Worm (Caenorhabditis elegans): ENCODE data around the gene mfsd-6.

mfsd-6 gene

ce11 chrIII:7554697-7555145, 24.5 kb downstream of the mfsd-6 start (continued):
- TF ChIP-seq mep-1 (tag; optimal IDR thresholded peaks at IDR 0.05) (no peak), snu-23 (GFP tag; optimal IDR thresholded peaks at IDR 0.05) (peak; percentile 34), ceh-63 (GFP tag; optimal IDR thresholded peaks at IDR 0.05) (no peak), lin-35 (GFP tag; optimal IDR thresholded peaks at IDR 0.05) (no peak), pax-3 (tag; optimal IDR thresholded peaks at IDR 0.05) (no peak), pqm-1 (tag; optimal IDR thresholded peaks at IDR 0.05) (no peak), mdl-1 (tag; optimal IDR thresholded peaks at IDR 0.05) (no peak), elt-3 (tag; optimal IDR thresholded peaks at IDR 0.05) (no peak), Y116A8C.19 (tag; optimal IDR thresholded peaks at IDR 0.05; ENCODE audit: borderline replicate concordance) (no peak), C34B4.2 (tag; optimal IDR thresholded peaks at IDR 0.05) (no peak), aha-1 (tag; optimal IDR thresholded peaks at IDR 0.05) (no peak), jun-1 (tag; optimal IDR thresholded peaks at IDR 0.05) (no peak), lin-14 (GFP tag; optimal IDR thresholded peaks at IDR 0.05) (peak; percentile 60), nhr-84 (tag; optimal IDR thresholded peaks at IDR 0.05) (no peak), ceh-8 (GFP tag; optimal IDR thresholded peaks at IDR 0.05) (no peak), lir-3 (tag; optimal IDR thresholded peaks at IDR 0.05; ENCODE audit: poor library complexity) (no peak), elt-2 (tag; optimal IDR thresholded peaks at IDR 0.05) (no peak), dpl-1 (GFP tag; optimal IDR thresholded peaks at IDR 0.05) (no peak), C04F5.9 (tag; optimal IDR thresholded peaks at IDR 0.05) (no peak), tlp-1 (tag; optimal IDR thresholded peaks at IDR 0.05) (no peak), nhr-19 (GFP tag; conservative IDR thresholded peaks at IDR 0.05) (peak; percentile 32), ama-1 (optimal IDR thresholded peaks at IDR 0.05) (no peak), unc-30 (tag; optimal IDR thresholded peaks at IDR 0.05) (no peak), rnt-1 (tag; optimal IDR thresholded peaks at IDR 0.05) (peak; percentile 53), zag-1 (tag; optimal IDR thresholded peaks at IDR 0.05) (no peak), nhr-20 (tag; optimal IDR thresholded peaks at IDR 0.05) (peak; percentile 33), sptf-1 (tag; optimal IDR thresholded peaks at IDR 0.05) (no peak), grh-1 (GFP tag; IDR thresholded peaks at IDR 0.05) (no peak), alr-1 (tag; optimal IDR thresholded peaks at IDR 0.05; ENCODE audit: borderline replicate concordance) (no peak), C16A3.4 (tag; optimal IDR thresholded peaks at IDR 0.05) (no peak), nhr-90 (tag; optimal IDR thresholded peaks at IDR 0.05; ENCODE audit: poor library complexity) (peak; percentile 19), hlh-4 (tag; optimal IDR thresholded peaks at IDR 0.05) (no peak), pag-3 (tag; optimal IDR thresholded peaks at IDR 0.05; ENCODE audit: borderline replicate concordance, insufficient read depth) (no peak), nhr-28 (tag; optimal IDR thresholded peaks at IDR 0.05) (no peak), hpl-2 (GFP tag; optimal IDR thresholded peaks at IDR 0.05) (no peak), unc-98 (GFP tag; IDR thresholded peaks at IDR 0.05) (no peak)

- TF ChIP-seq unc-86 (tag; optimal IDR thresholded peaks at IDR 0.05): no peak
- TF ChIP-seq lsy-2 (tag; optimal IDR thresholded peaks at IDR 0.05): peak in 1 of 2 experiments; percentile 3
- no peak for TF ChIP-seq lin-15B (tag; optimal IDR thresholded peaks at IDR 0.05)
- no peak for TF ChIP-seq nhr-237 (tag; optimal IDR thresholded peaks at IDR 0.05)
- TF ChIP-seq snu-23 (GFP tag; optimal IDR thresholded peaks at IDR 0.05): no peak
- peak; percentile 28 for TF ChIP-seq rnt-1 (tag; optimal IDR thresholded peaks at IDR 0.05)
- TF ChIP-seq unc-30 (tag; optimal IDR thresholded peaks at IDR 0.05): no peak
- TF ChIP-seq blmp-1 (tag; optimal IDR thresholded peaks at IDR 0.05): peak; percentile 6
- TF ChIP-seq dpl-1 (GFP tag; optimal IDR thresholded peaks at IDR 0.05): no peak
- TF ChIP-seq nhr-85 (tag): peak; percentile 55
- no peak for TF ChIP-seq ceh-88 (GFP tag; IDR thresholded peaks at IDR 0.05)
- no peak for TF ChIP-seq ceh-82 (tag; optimal IDR thresholded peaks at IDR 0.05)
- no peak for TF ChIP-seq unc-98 (GFP tag; IDR thresholded peaks at IDR 0.05)
- TF ChIP-seq zag-1 (tag; optimal IDR thresholded peaks at IDR 0.05): no peak
- no peak for TF ChIP-seq lin-35 (GFP tag; optimal IDR thresholded peaks at IDR 0.05)
- peak; percentile 4 for TF ChIP-seq lin-14 (GFP tag; optimal IDR thresholded peaks at IDR 0.05)
- no peak for TF ChIP-seq hlh-4 (tag; optimal IDR thresholded peaks at IDR 0.05)
- no peak for TF ChIP-seq skn-1 (tag; optimal IDR thresholded peaks at IDR 0.05)
- TF ChIP-seq mef-2 (tag; optimal IDR thresholded peaks at IDR 0.05): no peak
- TF ChIP-seq fkh-10 (GFP tag; optimal IDR thresholded peaks at IDR 0.05): no peak
- TF ChIP-seq mep-1 (tag; optimal IDR thresholded peaks at IDR 0.05): peak; percentile 44
- TF ChIP-seq pax-3 (tag; optimal IDR thresholded peaks at IDR 0.05): no peak
- no peak for TF ChIP-seq nhr-90 (tag; optimal IDR thresholded peaks at IDR 0.05; ENCODE audit: poor library complexity)
- TF ChIP-seq nhr-71 (tag; optimal IDR thresholded peaks at IDR 0.05): peak; percentile 18
Observed at ce11 chrIII:7553693-7554226, 25.5 kb downstream of the mfsd-6 start.
